Worm (Caenorhabditis elegans): ENCODE results near the gene nep-11.

- TF ChIP-seq F10E7.11 (tag; optimal IDR thresholded peaks at IDR 0.05) (no peak), ama-1 (optimal IDR thresholded peaks at IDR 0.05) (no peak), ama-1 (GFP tag; optimal IDR thresholded peaks at IDR 0.05) (no peak), gei-17 (GFP tag; optimal IDR thresholded peaks at IDR 0.05) (no peak), ccch-3 (GFP tag; optimal IDR thresholded peaks at IDR 0.05) (no peak), snpc-4 (GFP tag; optimal IDR thresholded peaks at IDR 0.05) (no peak), snpc-4 (tag; optimal IDR thresholded peaks at IDR 0.05) (no peak), nhr-120 (GFP tag; IDR thresholded peaks at IDR 0.05) (no peak), tbx-9 (tag; optimal IDR thresholded peaks at IDR 0.05; ENCODE audit: borderline replicate concordance) (no peak), lin-35 (GFP tag; optimal IDR thresholded peaks at IDR 0.05) (no peak), let-526 (GFP tag; IDR thresholded peaks at IDR 0.05) (no peak), mcd-1 (GFP tag; IDR thresholded peaks at IDR 0.05) (no peak), attf-6 (GFP tag; IDR thresholded peaks at IDR 0.05) (no peak), let-607 (tag; optimal IDR thresholded peaks at IDR 0.05) (no peak)
Measured at ce11 chrII:3416528-3416927, 8.8 kb downstream of the nep-11 start, which contains the start of gene nep-6.
